Worm (Caenorhabditis elegans) whole organism, midembryonic: Measurements from ENCODE around the gene srv-22.

Experiments
- T22C8.4 ChIP-seq: fragments of 200-800 bp; sonication (Bioruptor generic); IDR thresholded peaks from 2 replicates; pipeline ENCODE4 v1.3.6; 2022; ENCODE audit warnings: missing genetic modification characterization, missing compliant biosample characterization
- cog-1 ChIP-seq: sonication (generic microtip); optimal IDR thresholded peaks from 2 replicates; lab custom pipeline; 2016; ENCODE audit warnings: missing genetic modification characterization, missing compliant biosample characterization
- flt-1 ChIP-seq: fragments of 200-800 bp; sonication (Bioruptor generic); IDR thresholded peaks from 2 replicates; pipeline ENCODE4 v1.3.6; 2022; ENCODE audit warnings: missing genetic modification characterization, missing compliant biosample characterization
- klf-2 ChIP-seq: fragments of 200-800 bp; sonication (Bioruptor generic); conservative IDR thresholded peaks from 2 replicates; pipeline ENCODE4 v1.3.6; 2022; ENCODE audit warnings: missing genetic modification reagents, missing genetic modification characterization, missing compliant biosample characterization
- med-1 ChIP-seq: sonication (generic microtip); optimal IDR thresholded peaks from 2 replicates; lab custom pipeline; 2017; ENCODE audit warnings: missing genetic modification characterization, mild to moderate bottlenecking, missing compliant biosample characterization, antibody characterized with exemption, missing genetic modification reagents; ENCODE audit not compliant: insufficient read depth
- ref-1 ChIP-seq: fragments of 200-800 bp; sonication (Bioruptor generic); conservative IDR thresholded peaks from 2 replicates; pipeline ENCODE4 v1.3.6; 2022; ENCODE audit warnings: missing genetic modification reagents, missing genetic modification characterization, missing compliant biosample characterization
- tab-1 ChIP-seq: fragments of 200-800 bp; sonication (Bioruptor generic); IDR thresholded peaks from 2 replicates; pipeline ENCODE4 v1.3.6; 2022; ENCODE audit warnings: missing genetic modification characterization, missing compliant biosample characterization
- ztf-23 ChIP-seq: fragments of 200-800 bp; sonication (Bioruptor generic); IDR thresholded peaks from 2 replicates; pipeline ENCODE4 v1.3.6; 2022; ENCODE audit warnings: missing genetic modification reagents, missing genetic modification characterization, missing compliant biosample characterization
- ztf-29 ChIP-seq: fragments of 200-800 bp; sonication (Bioruptor generic); IDR thresholded peaks from 2 replicates; pipeline ENCODE4 v1.3.6; 2022; ENCODE audit warnings: missing genetic modification reagents, missing genetic modification characterization, missing compliant biosample characterization

Gene srv-22

DNA sequence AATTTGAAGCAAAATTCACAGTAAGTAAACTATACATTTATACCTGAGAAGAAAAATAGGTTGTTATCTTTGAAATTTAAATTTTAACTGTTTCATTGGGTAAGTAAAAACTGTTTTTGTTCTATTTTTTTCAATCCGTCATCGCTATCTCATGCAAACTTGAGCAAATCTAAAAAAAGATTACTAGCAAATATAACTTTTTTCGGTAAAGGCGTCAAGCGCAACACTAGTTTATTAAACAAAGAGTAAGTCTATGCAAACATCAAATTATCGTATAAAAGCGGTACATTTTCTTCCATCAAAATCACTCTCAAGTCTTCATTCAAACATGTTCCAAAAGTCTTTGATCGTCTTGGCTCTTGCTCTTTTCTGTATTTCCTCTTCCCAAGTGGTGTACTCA is 15.4 kb upstream of the srv-22 start, which contains the start of gene nspb-6:
Gene nspb-6 (plus strand): TSS at position 301 of the 400 bp plus-strand sequence.
- TF ChIP-seq med-1: no peak
- TF ChIP-seq flt-1: no peak
- no peak for TF ChIP-seq tab-1 (GFP tag; lab: Robert Waterston, UW)
- no peak for TF ChIP-seq klf-2 (GFP tag; lab: Robert Waterston, UW)
- no peak for TF ChIP-seq cog-1 (tag; lab: Kevin White, UChicago)
- no peak for TF ChIP-seq ref-1 (GFP tag; lab: Robert Waterston, UW)
- TF ChIP-seq ztf-29 (GFP tag; lab: Robert Waterston, UW): no peak
- no peak for TF ChIP-seq ztf-23 (GFP tag; lab: Robert Waterston, UW)
- TF ChIP-seq T22C8.4: no peak

DNA sequence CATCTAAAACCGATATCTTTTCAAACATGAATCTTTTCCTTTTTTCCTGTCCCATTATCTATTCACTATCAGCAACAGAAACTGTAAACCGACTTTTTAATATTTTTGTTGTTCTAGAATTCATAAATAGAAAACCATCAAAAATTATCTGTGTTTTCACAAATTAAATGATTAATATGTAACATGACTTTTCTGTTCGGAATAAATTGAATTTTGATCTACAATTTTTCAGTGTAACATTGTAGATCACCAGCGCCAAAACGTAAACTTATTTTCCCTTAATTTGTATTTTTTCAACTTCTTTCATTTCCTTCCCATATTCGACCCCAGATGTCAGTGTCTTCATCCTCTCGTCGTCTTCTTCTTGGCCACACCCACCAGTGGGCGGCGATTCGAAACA is 11.5 kb upstream of the srv-22 start, which contains the start of gene H04M03.3:
Gene H04M03.3 (plus strand): TSS at position 301 of the 400 bp plus-strand sequence.
- no peak for TF ChIP-seq klf-2 (GFP tag; lab: Robert Waterston, UW)
- TF ChIP-seq med-1: no peak
- TF ChIP-seq T22C8.4: no peak
- TF ChIP-seq cog-1 (tag; lab: Kevin White, UChicago): no peak
- TF ChIP-seq ref-1 (GFP tag; lab: Robert Waterston, UW): no peak
- TF ChIP-seq ztf-29 (GFP tag; lab: Robert Waterston, UW): no peak
- TF ChIP-seq flt-1: no peak
- no peak for TF ChIP-seq tab-1 (GFP tag; lab: Robert Waterston, UW)
- TF ChIP-seq ztf-23 (GFP tag; lab: Robert Waterston, UW): no peak

DNA sequence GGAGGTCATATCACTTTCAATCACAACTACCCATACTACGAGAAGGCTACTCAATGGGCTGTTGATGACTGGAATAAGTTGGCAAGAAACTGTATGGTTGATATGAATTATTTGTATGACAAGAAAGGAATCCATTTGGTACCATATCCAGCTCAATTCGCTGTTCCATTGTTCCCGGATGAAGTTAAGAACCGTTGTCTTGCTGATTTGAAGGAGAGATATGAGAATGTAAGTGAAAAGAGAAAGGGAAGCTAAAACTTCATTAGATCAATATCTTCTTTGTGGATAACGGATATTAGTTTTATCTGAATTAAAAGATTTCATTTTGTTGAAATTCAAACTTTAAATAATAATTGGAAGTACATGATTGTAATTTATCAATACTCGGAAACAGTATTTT is 6.9 kb upstream of the srv-22 start:
- TF ChIP-seq ref-1 (GFP tag; lab: Robert Waterston, UW): no peak
- no peak for TF ChIP-seq ztf-29 (GFP tag; lab: Robert Waterston, UW)
- no peak for TF ChIP-seq flt-1
- TF ChIP-seq tab-1 (GFP tag; lab: Robert Waterston, UW): no peak
- TF ChIP-seq ztf-23 (GFP tag; lab: Robert Waterston, UW): no peak
- no peak for TF ChIP-seq med-1
- no peak for TF ChIP-seq cog-1 (tag; lab: Kevin White, UChicago)
- TF ChIP-seq klf-2 (GFP tag; lab: Robert Waterston, UW): no peak
- TF ChIP-seq T22C8.4: no peak

DNA sequence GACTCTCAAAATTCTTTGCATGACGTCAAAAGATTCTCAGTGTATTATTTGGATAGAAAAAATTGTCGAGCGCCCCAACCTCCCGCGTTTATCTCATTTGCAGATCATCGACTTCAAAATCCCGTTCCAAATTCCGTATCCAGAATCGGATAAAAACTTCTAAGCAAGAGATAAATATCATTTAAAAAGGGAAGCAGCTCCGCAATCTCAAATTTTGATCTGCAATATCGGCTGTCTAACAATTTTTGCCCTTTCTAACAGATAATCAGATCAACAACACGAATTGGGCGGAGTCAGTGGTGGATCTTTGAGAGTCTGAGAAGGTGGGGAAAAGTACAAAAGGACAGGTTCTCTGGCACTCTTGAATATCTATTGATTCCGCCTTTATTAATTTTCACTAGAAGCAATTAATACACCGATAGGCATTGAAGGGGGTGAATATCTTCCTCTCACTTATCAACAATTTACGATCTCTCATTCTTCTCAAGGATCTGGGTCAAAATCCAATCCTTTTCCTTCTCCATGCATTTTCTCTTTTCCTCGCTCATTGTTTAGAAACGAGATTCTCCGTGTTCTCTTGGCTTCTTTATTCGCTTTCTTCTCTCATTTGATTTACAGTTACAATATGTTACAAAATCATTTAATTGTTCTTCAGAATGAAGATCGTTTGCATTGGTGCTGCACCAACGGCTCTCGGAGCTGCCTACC is 5.6 kb upstream of the srv-22 start, which contains the start of gene glf-1:
Gene glf-1 (plus strand): TSS at position 656 of the 708 bp plus-strand sequence.
- no peak for TF ChIP-seq T22C8.4
- TF ChIP-seq med-1: no peak

DNA sequence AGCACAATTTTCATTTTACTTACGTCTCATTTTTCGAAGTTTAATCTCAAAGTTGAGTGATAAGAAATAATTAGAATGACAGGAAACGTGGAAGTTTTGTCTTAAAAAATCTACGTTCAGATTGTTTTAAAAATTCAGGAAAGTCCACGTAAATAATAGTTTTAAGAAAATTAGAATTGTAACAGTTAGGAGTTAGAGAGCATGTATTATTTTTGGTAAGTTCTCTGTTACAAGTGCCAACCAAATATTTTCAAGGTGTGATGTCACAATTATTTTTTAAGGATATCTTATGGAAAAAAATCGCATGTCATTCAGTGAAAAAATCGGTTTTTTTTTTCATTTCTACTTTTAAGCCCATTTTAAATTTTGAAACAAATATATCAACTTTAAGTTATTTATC is 4.7 kb upstream of the srv-22 start, which contains the start of gene H04M03.11:
Gene H04M03.11 (minus strand): TSS at position 101 of the 400 bp plus-strand sequence.
- TF ChIP-seq ztf-29 (GFP tag; lab: Robert Waterston, UW): no peak
- TF ChIP-seq tab-1 (GFP tag; lab: Robert Waterston, UW): no peak
- TF ChIP-seq ref-1 (GFP tag; lab: Robert Waterston, UW): no peak
- TF ChIP-seq klf-2 (GFP tag; lab: Robert Waterston, UW): no peak
- no peak for TF ChIP-seq ztf-23 (GFP tag; lab: Robert Waterston, UW)
- no peak for TF ChIP-seq T22C8.4
- no peak for TF ChIP-seq cog-1 (tag; lab: Kevin White, UChicago)
- TF ChIP-seq flt-1: no peak

DNA sequence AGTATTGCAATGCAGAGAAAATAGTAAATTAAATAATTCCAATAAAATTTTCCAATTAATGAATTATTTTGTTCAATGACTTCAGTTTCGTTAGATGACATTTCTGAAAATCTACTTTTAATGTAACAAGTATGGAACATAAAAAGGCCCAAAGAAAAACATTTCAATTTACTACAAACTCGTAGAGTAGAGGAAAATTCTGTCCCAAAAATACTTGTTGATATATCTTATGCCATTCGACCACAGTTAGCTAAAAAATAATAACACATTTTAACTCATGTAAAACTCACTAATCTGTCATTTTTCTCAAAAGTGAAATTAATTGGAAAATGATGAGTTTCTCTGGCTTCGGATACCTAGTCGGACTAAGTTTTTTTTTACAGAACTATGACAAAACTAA is 2.5 kb downstream of the srv-22 start, which contains the start of gene srv-21:
Gene srv-21 (minus strand): TSS at position 101 of the 400 bp plus-strand sequence.
- TF ChIP-seq klf-2 (GFP tag; lab: Robert Waterston, UW) (no peak), tab-1 (GFP tag; lab: Robert Waterston, UW) (no peak), med-1 (no peak), ref-1 (GFP tag; lab: Robert Waterston, UW) (no peak), ztf-29 (GFP tag; lab: Robert Waterston, UW) (no peak), cog-1 (tag; lab: Kevin White, UChicago) (no peak), flt-1 (no peak), T22C8.4 (no peak)

DNA sequence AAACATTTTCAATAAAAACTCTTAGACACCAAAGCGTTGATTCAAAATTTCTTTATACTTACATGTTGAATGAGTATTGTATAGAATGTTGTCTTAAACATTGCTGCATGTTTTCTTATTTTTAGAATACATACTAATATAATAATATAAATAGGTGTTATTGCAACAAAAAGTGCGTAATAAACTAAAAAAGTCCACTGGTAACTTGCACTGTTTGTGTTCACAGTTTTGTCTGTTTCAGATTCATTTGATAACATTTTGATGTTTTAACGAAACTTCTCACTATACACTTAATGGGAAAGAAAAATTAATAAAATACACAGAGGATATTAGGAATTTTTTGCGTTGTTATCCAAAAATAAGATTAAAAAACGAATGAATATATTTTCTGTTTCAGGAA is 5.9 kb downstream of the srv-22 start, which contains the start of gene srv-19:
Gene srv-19 (minus strand): TSS at position 101 of the 400 bp plus-strand sequence.
- TF ChIP-seq flt-1 (no peak), cog-1 (tag; lab: Kevin White, UChicago) (no peak), klf-2 (GFP tag; lab: Robert Waterston, UW) (no peak), ztf-29 (GFP tag; lab: Robert Waterston, UW) (no peak), ref-1 (GFP tag; lab: Robert Waterston, UW) (no peak), ztf-23 (GFP tag; lab: Robert Waterston, UW) (no peak), med-1 (no peak), T22C8.4 (no peak), tab-1 (GFP tag; lab: Robert Waterston, UW) (no peak)

DNA sequence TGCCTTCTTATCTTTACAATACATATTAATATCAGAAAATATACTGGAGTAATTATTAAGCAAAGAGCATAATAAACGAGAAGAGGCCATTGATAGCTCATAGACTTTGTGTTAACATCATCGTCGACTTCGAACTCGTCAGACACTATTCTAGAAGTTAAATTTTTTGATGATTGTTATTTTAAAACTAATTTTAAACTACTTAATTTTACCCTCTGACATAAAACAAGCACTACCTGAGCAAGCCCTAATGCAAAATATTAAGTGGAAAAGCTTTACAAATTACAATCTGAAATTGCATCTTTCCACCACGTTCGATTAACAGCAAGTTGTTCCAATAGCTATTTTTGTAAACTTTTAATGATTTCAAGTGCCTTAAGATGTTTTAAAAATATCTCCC is 9.7 kb downstream of the srv-22 start, which contains the start of gene srv-17:
Gene srv-17 (minus strand): TSS at position 101 of the 400 bp plus-strand sequence.
- TF ChIP-seq tab-1 (GFP tag; lab: Robert Waterston, UW): no peak
- TF ChIP-seq med-1: no peak
- no peak for TF ChIP-seq klf-2 (GFP tag; lab: Robert Waterston, UW)
- no peak for TF ChIP-seq flt-1
- TF ChIP-seq T22C8.4: no peak
- no peak for TF ChIP-seq ref-1 (GFP tag; lab: Robert Waterston, UW)

DNA sequence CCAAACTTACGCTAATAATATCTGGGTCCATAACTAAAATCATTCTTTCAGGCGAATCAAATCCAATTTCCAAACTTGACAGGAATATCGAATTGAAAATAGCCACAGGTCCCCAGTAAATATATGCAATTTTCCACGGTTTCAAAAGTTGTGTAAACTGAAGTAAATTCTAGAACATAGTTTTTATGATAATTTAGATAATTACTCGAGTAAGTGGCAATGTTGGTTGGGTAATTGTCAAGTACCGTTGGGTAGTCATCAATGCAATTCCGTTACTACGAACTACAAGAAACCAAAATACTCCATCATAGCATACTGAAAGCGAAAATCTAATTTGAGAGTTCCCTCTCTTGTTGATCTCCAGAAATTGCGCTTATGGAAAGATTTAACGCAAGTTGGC is 10.4 kb downstream of the srv-22 start:
- TF ChIP-seq T22C8.4 (no peak), ztf-23 (GFP tag; lab: Robert Waterston, UW) (no peak), flt-1 (no peak)

DNA sequence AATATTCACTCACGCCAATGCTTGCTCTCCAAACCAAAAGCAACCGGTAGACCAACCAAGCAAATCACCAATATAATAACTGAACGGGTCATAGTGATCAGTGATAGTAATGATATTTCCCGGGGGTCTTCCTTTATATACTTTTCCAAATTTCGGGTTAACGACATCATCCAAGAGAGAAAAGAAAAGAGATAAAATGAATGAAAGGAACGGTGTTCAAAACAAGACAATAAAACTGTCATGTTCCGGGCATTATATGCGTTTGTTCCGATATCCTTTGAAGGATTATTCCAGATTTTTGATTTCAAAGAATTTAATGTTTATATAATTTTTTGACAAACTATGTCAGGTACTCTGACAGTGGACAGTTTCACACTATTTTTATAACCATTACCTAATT is 12.6 kb downstream of the srv-22 start, which contains the start of gene C06E7.88:
Gene C06E7.88 (minus strand): TSS at position 101 of the 400 bp plus-strand sequence.
- TF ChIP-seq med-1 (no peak), T22C8.4 (no peak), cog-1 (tag; lab: Kevin White, UChicago) (no peak), flt-1 (no peak), ref-1 (GFP tag; lab: Robert Waterston, UW) (no peak)
